Fruit fly (Drosophila melanogaster) whole organism, pupa: ENCODE data around the gene CG34456.

Source experiments
- CG10348 ChIP-seq: fragments of 200-800 bp; sonication (Bioruptor generic); IDR thresholded peaks from 2 replicates; pipeline ENCODE4 v1.3.6; 2022; ENCODE audit warnings: missing biosample characterization, missing genetic modification characterization
- CG12605 ChIP-seq: fragments of 200-800 bp; sonication (Bioruptor generic); IDR thresholded peaks from 2 replicates; pipeline ENCODE4 v1.3.6; 2022; ENCODE audit warnings: missing biosample characterization, missing genetic modification characterization
- CG13204 ChIP-seq: fragments of 200-800 bp; sonication (Bioruptor generic); optimal IDR thresholded peaks from 2 replicates; lab custom pipeline; 2018; ENCODE audit warnings: missing biosample characterization, mild to moderate bottlenecking, missing genetic modification characterization, moderate library complexity
- CG14655 ChIP-seq: fragments of 200-800 bp; sonication (Bioruptor generic); optimal IDR thresholded peaks from 3 replicates; lab custom pipeline; 2017; ENCODE audit warnings: mild to moderate bottlenecking, missing biosample characterization, missing genetic modification reagents, missing genetic modification characterization
- CG15710 ChIP-seq: fragments of 200-800 bp; sonication (Bioruptor generic); optimal IDR thresholded peaks from 2 replicates; lab custom pipeline; 2018; ENCODE audit warnings: missing biosample characterization, mild to moderate bottlenecking, missing genetic modification characterization, moderate library complexity
- CG17806 ChIP-seq: fragments of 200-800 bp; sonication (Bioruptor generic); optimal IDR thresholded peaks from 2 replicates; lab custom pipeline; 2018; ENCODE audit warnings: missing biosample characterization, mild to moderate bottlenecking, missing genetic modification characterization, moderate library complexity
- CG32121 ChIP-seq: fragments of 200-800 bp; sonication (Bioruptor generic); IDR thresholded peaks from 2 replicates; pipeline ENCODE4 v1.3.6; 2022; ENCODE audit warnings: missing biosample characterization, missing genetic modification characterization
- CG4496 ChIP-seq: fragments of 200-800 bp; sonication (Bioruptor generic); IDR thresholded peaks from 3 replicates; pipeline ENCODE4 v1.3.6; 2022; ENCODE audit warnings: missing biosample characterization, missing genetic modification characterization
- CG8159 ChIP-seq: fragments of 200-800 bp; sonication (Bioruptor generic); optimal IDR thresholded peaks from 3 replicates; lab custom pipeline; 2018; ENCODE audit warnings: missing biosample characterization, mild to moderate bottlenecking, missing genetic modification characterization, moderate library complexity
- CG8301 ChIP-seq: fragments of 200-800 bp; sonication (Bioruptor generic); optimal IDR thresholded peaks from 2 replicates; lab custom pipeline; 2018; ENCODE audit warnings: missing biosample characterization, mild to moderate bottlenecking, missing genetic modification characterization
- D1 ChIP-seq: fragments of 200-800 bp; sonication (Bioruptor generic); optimal IDR thresholded peaks from 2 replicates; lab custom pipeline; 2018; ENCODE audit warnings: missing biosample characterization, mild to moderate bottlenecking, missing genetic modification characterization, moderate library complexity
- EcR ChIP-seq: fragments of 200-800 bp; sonication (Bioruptor generic); optimal IDR thresholded peaks from 3 replicates; lab custom pipeline; 2019; ENCODE audit warnings: missing biosample characterization, missing genetic modification characterization, mild to moderate bottlenecking, moderate library complexity, missing genetic modification reagents
- Pif1B ChIP-seq: fragments of 200-800 bp; sonication (Bioruptor generic); optimal IDR thresholded peaks from 3 replicates; lab custom pipeline; 2016; ENCODE audit warnings: missing biosample characterization, missing genetic modification characterization

- no peak for TF ChIP-seq CG15710 (tag; lab: Kevin White, UChicago)
- no peak for TF ChIP-seq CG8159 (tag; lab: Kevin White, UChicago)
- TF ChIP-seq CG13204, result no peak
- no peak for TF ChIP-seq CG10348 (GFP tag; lab: Robert Waterston, UW)
- no peak for TF ChIP-seq CG4496
- TF ChIP-seq CG14655 (GFP tag; lab: Kevin White, UChicago), result no peak
- TF ChIP-seq EcR (GFP tag; lab: Kevin White, UChicago), result no peak
- no peak for TF ChIP-seq CG12605
- no peak for TF ChIP-seq CG17806 (tag; lab: Kevin White, UChicago)
- TF ChIP-seq CG32121 (GFP tag; lab: Robert Waterston, UW), result no peak
- TF ChIP-seq Pif1B, result no peak
- TF ChIP-seq CG8301 (tag; lab: Kevin White, UChicago), result no peak
- no peak for TF ChIP-seq D1 (tag; lab: Kevin White, UChicago)
Observed at dm6 chr3L:9376573-9376972, 14.7 kb downstream of the CG34456 start.
